Fruit fly (Drosophila melanogaster) whole organism, wandering third instar larva: Measurements from ENCODE around the gene ct.

ENCODE experiments used
- Abd-B ChIP-seq: fragments of >200 bp; optimal IDR thresholded peaks from 2 replicates; lab custom pipeline; 2017; ENCODE audit warnings: missing biosample characterization, missing genetic modification characterization
- CG32264 ChIP-seq: fragments of 200-800 bp; sonication (Bioruptor generic); optimal IDR thresholded peaks from 2 replicates; lab custom pipeline; 2016; ENCODE audit warnings: missing biosample characterization, missing genetic modification characterization
- CG9705 ChIP-seq: fragments of 200-800 bp; sonication (Bioruptor generic); optimal IDR thresholded peaks from 2 replicates; lab custom pipeline; 2018; ENCODE audit warnings: missing biosample characterization, mild to moderate bottlenecking, missing genetic modification characterization
- CrebA ChIP-seq: fragments of 200-800 bp; sonication (Bioruptor generic); optimal IDR thresholded peaks from 2 replicates; lab custom pipeline; 2016; ENCODE audit warnings: missing biosample characterization, mild to moderate bottlenecking, missing genetic modification characterization, borderline replicate concordance
- Dfd ChIP-seq: fragments of >200 bp; optimal IDR thresholded peaks from 2 replicates; lab custom pipeline; 2017; ENCODE audit warnings: missing biosample characterization, missing genetic modification characterization
- Dif ChIP-seq: fragments of 200-275, 200-300 bp; sonication (Bioruptor generic); optimal IDR thresholded peaks from 2 replicates; lab custom pipeline; 2018; ENCODE audit warnings: missing biosample characterization, missing genetic modification characterization; ENCODE audit not compliant: partially characterized antibody
- GATAd ChIP-seq: sonication (Bioruptor generic); optimal IDR thresholded peaks from 2 replicates; lab custom pipeline; 2016; ENCODE audit warnings: missing biosample characterization, missing genetic modification characterization
- HLH106 ChIP-seq: fragments of 200-800 bp; optimal IDR thresholded peaks from 3 replicates; lab custom pipeline; 2019; ENCODE audit warnings: missing biosample characterization, mild to moderate bottlenecking, missing genetic modification characterization, moderate library complexity
- Hr78 ChIP-seq: fragments of >200 bp; optimal IDR thresholded peaks from 2 replicates; lab custom pipeline; 2017; ENCODE audit warnings: missing biosample characterization, missing genetic modification characterization
- Hr83 ChIP-seq: fragments of 200-300 bp; sonication (Bioruptor generic); optimal IDR thresholded peaks from 2 replicates; lab custom pipeline; 2016; ENCODE audit warnings: missing biosample characterization, mild to moderate bottlenecking, missing genetic modification characterization, moderate library complexity; ENCODE audit not compliant: poor library complexity, severe bottlenecking
- Jra ChIP-seq: sonication (Bioruptor generic); optimal IDR thresholded peaks from 2 replicates; lab custom pipeline; 2016; ENCODE audit warnings: missing biosample characterization, missing genetic modification characterization
- Mio ChIP-seq: sonication (Bioruptor generic); optimal IDR thresholded peaks from 2 replicates; lab custom pipeline; 2016; ENCODE audit warnings: missing biosample characterization, missing genetic modification characterization
- Myc ChIP-seq: fragments of >200 bp; optimal IDR thresholded peaks from 2 replicates; lab custom pipeline; 2017
- N ChIP-seq: fragments of >200 bp; optimal IDR thresholded peaks from 2 replicates; lab custom pipeline; 2018; ENCODE audit warnings: missing biosample characterization, missing external identifiers, missing genetic modification characterization
- OdsH ChIP-seq: fragments of 200-800 bp; sonication (Bioruptor generic); optimal IDR thresholded peaks from 2 replicates; lab custom pipeline; 2016; ENCODE audit warnings: missing biosample characterization, mild to moderate bottlenecking, missing genetic modification characterization
- Rel ChIP-seq, 2 experiments: fragments of 200-800 bp; sonication (Bioruptor generic) in 1 of 2; optimal IDR thresholded peaks; 2 replicates in 1 of 2; 3 replicates in 1 of 2; lab custom pipeline; 2016 to 2019; ENCODE audit warnings: mild to moderate bottlenecking in 2 of 2, missing biosample characterization in 2 of 2, missing genetic modification characterization in 2 of 2, moderate library complexity in 1 of 2
- Sp1 ChIP-seq: fragments of 200-800 bp; sonication (Bioruptor generic); optimal IDR thresholded peaks from 3 replicates; lab custom pipeline; 2019; ENCODE audit warnings: missing biosample characterization, mild to moderate bottlenecking, missing genetic modification characterization, moderate library complexity
- Vsx2 ChIP-seq: fragments of 200-300, 225-300 bp; sonication (Bioruptor generic); optimal IDR thresholded peaks from 2 replicates; lab custom pipeline; 2018; ENCODE audit warnings: missing biosample characterization, missing genetic modification characterization; ENCODE audit not compliant: partially characterized antibody
- br ChIP-seq: fragments of 200-800 bp; sonication (Bioruptor generic); optimal IDR thresholded peaks from 2 replicates; lab custom pipeline; 2016; ENCODE audit warnings: missing biosample characterization, missing genetic modification characterization
- dl ChIP-seq, 2 experiments: fragments of 175-275, 200-275 bp in 1 of 2; fragments of 200-275 bp in 1 of 2; sonication (Bioruptor generic); optimal IDR thresholded peaks; lab custom pipeline; 2018; ENCODE audit warnings: mild to moderate bottlenecking in 2 of 2, missing biosample characterization in 2 of 2, missing genetic modification characterization in 2 of 2, moderate library complexity in 2 of 2; ENCODE audit not compliant: partially characterized antibody in 2 of 2, insufficient read depth in 1 of 2
- dmrt93B ChIP-seq: fragments of 200-800 bp; sonication (Bioruptor generic); optimal IDR thresholded peaks from 2 replicates; lab custom pipeline; 2018; ENCODE audit warnings: missing biosample characterization, mild to moderate bottlenecking, missing genetic modification characterization
- dsf ChIP-seq: sonication (Bioruptor generic); optimal IDR thresholded peaks from 2 replicates; lab custom pipeline; 2016; ENCODE audit warnings: missing biosample characterization, missing genetic modification characterization, borderline replicate concordance
- ey ChIP-seq: fragments of 200-800 bp; sonication (Bioruptor generic); optimal IDR thresholded peaks from 2 replicates; lab custom pipeline; 2016; ENCODE audit warnings: missing biosample characterization, missing genetic modification characterization
- foxo ChIP-seq, 2 experiments: fragments of 200-800 bp; sonication (Bioruptor generic); optimal IDR thresholded peaks; 2 replicates in 1 of 2; 3 replicates in 1 of 2; lab custom pipeline; 2016 to 2017; ENCODE audit warnings: missing biosample characterization in 2 of 2, missing genetic modification characterization in 2 of 2
- fru ChIP-seq: fragments of 200-800 bp; sonication (Bioruptor generic); optimal IDR thresholded peaks from 3 replicates; lab custom pipeline; 2016; ENCODE audit warnings: missing biosample characterization, mild to moderate bottlenecking, missing genetic modification characterization
- h ChIP-seq: fragments of 200-800 bp; sonication (Bioruptor generic); optimal IDR thresholded peaks from 3 replicates; lab custom pipeline; 2016; ENCODE audit warnings: missing biosample characterization, mild to moderate bottlenecking, missing genetic modification characterization
- jim ChIP-seq: fragments of 175-275, 200-325 bp; sonication (Bioruptor generic); optimal IDR thresholded peaks from 2 replicates; lab custom pipeline; 2016; ENCODE audit warnings: missing biosample characterization, mild to moderate bottlenecking, missing genetic modification characterization
- lola ChIP-seq: fragments of >200 bp; optimal IDR thresholded peaks from 2 replicates; lab custom pipeline; 2017; ENCODE audit warnings: missing biosample characterization, missing genetic modification characterization
- pan ChIP-seq: fragments of >200 bp; optimal IDR thresholded peaks from 2 replicates; lab custom pipeline; 2017
- psq ChIP-seq: fragments of 200-800 bp; sonication (Bioruptor generic); optimal IDR thresholded peaks from 3 replicates; lab custom pipeline; 2017; ENCODE audit warnings: missing biosample characterization, mild to moderate bottlenecking, missing genetic modification characterization, moderate library complexity
- rgr ChIP-seq: fragments of 200-800 bp; sonication (Bioruptor generic); optimal IDR thresholded peaks from 3 replicates; lab custom pipeline; 2016; ENCODE audit warnings: missing biosample characterization, mild to moderate bottlenecking, missing genetic modification characterization
- sage ChIP-seq: fragments of 200-800 bp; sonication (Bioruptor generic); optimal IDR thresholded peaks from 2 replicates; lab custom pipeline; 2016; ENCODE audit warnings: missing biosample characterization, mild to moderate bottlenecking, missing genetic modification characterization
- sv ChIP-seq: fragments of 200-800 bp; sonication (Bioruptor generic); optimal IDR thresholded peaks from 3 replicates; lab custom pipeline; 2016; ENCODE audit warnings: missing biosample characterization, missing genetic modification characterization
- tai ChIP-seq: sonication (Bioruptor generic); optimal IDR thresholded peaks from 2 replicates; lab custom pipeline; 2016; ENCODE audit warnings: missing biosample characterization, missing genetic modification characterization
- usp ChIP-seq: fragments of >200 bp; optimal IDR thresholded peaks from 2 replicates; lab custom pipeline; 2017; ENCODE audit warnings: missing biosample characterization, missing genetic modification characterization
- woc ChIP-seq: sonication (Bioruptor generic); optimal IDR thresholded peaks from 2 replicates; lab custom pipeline; 2016; ENCODE audit warnings: missing biosample characterization, mild to moderate bottlenecking, missing genetic modification characterization

ct gene

dm6 chrX:7694868-7695267 is 86.6 kb downstream of the ct start:
- TF ChIP-seq dmrt93B (GFP tag; lab: Kevin White, UChicago): no peak
- TF ChIP-seq Hr83 (GFP tag; lab: Kevin White, UChicago): peak; percentile 24
- TF ChIP-seq woc: no peak
- peak; percentile 17 for TF ChIP-seq h
- TF ChIP-seq dl (GFP tag; optimal IDR thresholded peaks at IDR 0.05; lab: Kevin White, UChicago; ENCODE audit: insufficient read depth in 1 of 2, partially characterized antibody in 2 of 2): peak; percentile 28 to 80
- TF ChIP-seq Rel (GFP tag; optimal IDR thresholded peaks at IDR 0.05; lab: Kevin White, UChicago): no peak
- peak; percentile 30 for TF ChIP-seq Rel (tag; optimal IDR thresholded peaks at IDR 0.05; lab: Kevin White, UChicago)
- TF ChIP-seq Dif (GFP tag; lab: Kevin White, UChicago): peak; percentile 89
- no peak for TF ChIP-seq OdsH (GFP tag; lab: Kevin White, UChicago)
- TF ChIP-seq CG32264: no peak
- no peak for TF ChIP-seq ey (GFP tag; lab: Kevin White, UChicago)

DNA sequence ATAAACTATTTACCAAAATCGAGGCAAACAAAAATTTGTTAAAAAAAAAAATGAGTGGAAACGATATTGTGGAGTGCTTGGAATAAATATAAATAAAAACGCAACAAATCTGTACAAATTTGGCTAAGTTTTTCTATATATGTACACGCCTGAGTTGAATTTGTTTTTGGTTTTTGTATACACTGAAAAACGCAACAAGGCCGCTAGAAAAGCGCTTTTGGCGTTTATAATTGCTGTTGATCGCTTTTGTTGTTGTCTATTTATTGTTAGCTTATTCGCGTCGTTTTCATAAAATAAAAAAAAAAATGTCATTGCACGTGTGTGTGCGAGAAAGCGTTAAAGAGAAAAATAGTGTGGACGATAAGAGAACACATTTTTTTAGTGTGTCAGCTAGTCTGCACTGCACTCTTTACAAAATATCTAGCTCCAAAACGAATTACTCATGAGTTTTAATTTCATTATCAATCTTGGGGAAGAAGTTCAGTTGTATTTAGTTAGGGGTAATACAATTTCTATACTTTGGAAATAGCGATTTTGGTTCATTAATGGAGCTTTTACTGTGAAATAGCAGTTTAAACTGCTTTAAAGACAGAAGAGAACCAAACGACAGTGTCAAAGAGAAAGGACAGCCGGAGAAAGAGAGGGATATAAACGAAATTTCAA is 87.3 kb downstream of the ct start:
- TF ChIP-seq Rel (GFP tag; optimal IDR thresholded peaks at IDR 0.05; lab: Kevin White, UChicago) (no peak), Rel (tag; optimal IDR thresholded peaks at IDR 0.05; lab: Kevin White, UChicago) (no peak), rgr (GFP tag; lab: Kevin White, UChicago) (peak; percentile 11), br (GFP tag; lab: Kevin White, UChicago) (no peak), woc (no peak), CG9705 (GFP tag; lab: Kevin White, UChicago) (no peak), Sp1 (no peak), OdsH (GFP tag; lab: Kevin White, UChicago) (no peak), Hr78 (GFP tag; lab: Kevin White, UChicago) (no peak), Abd-B (GFP tag; lab: Kevin White, UChicago) (no peak), foxo (GFP tag; optimal IDR thresholded peaks at IDR 0.05; lab: Kevin White, UChicago) (no peak), CrebA (no peak), ey (GFP tag; lab: Kevin White, UChicago) (peak; percentile 2), Dfd (no peak), sv (GFP tag; lab: Kevin White, UChicago) (no peak), psq (GFP tag; lab: Kevin White, UChicago) (no peak), Myc (lab: Kevin White, UChicago) (no peak)

- TF ChIP-seq tai (no peak), GATAd (GFP tag; lab: Kevin White, UChicago) (no peak), usp (GFP tag; lab: Kevin White, UChicago) (no peak), Mio (GFP tag; lab: Kevin White, UChicago) (no peak), dsf (GFP tag; lab: Kevin White, UChicago) (no peak), Vsx2 (no peak), foxo (GFP tag; optimal IDR thresholded peaks at IDR 0.05; lab: Kevin White, UChicago) (no peak), CrebA (no peak), dmrt93B (GFP tag; lab: Kevin White, UChicago) (no peak), Sp1 (no peak), dl (GFP tag; optimal IDR thresholded peaks at IDR 0.05; lab: Kevin White, UChicago; ENCODE audit: insufficient read depth in 1 of 2, partially characterized antibody in 2 of 2) (no peak), woc (no peak), fru (GFP tag; lab: Kevin White, UChicago) (no peak)
Measured at dm6 chrX:7696165-7696564, 87.9 kb downstream of the ct start.

dm6 chrX:7696711-7697654 is 88.8 kb downstream of the ct start:
- TF ChIP-seq dsf (GFP tag; lab: Kevin White, UChicago) (peak; percentile 72), foxo (GFP tag; optimal IDR thresholded peaks at IDR 0.05; lab: Kevin White, UChicago) (peak; percentile 83 to 97), N (no peak), OdsH (GFP tag; lab: Kevin White, UChicago) (peak; percentile 96), jim (GFP tag; lab: Kevin White, UChicago) (peak; percentile 56), Hr78 (GFP tag; lab: Kevin White, UChicago) (no peak), Dif (GFP tag; lab: Kevin White, UChicago) (peak; percentile 99), Dfd (peak; percentile 79), CG32264 (peak; percentile 85), Abd-B (GFP tag; lab: Kevin White, UChicago) (no peak), dmrt93B (GFP tag; lab: Kevin White, UChicago) (peak; percentile 94), HLH106 (tag; lab: Kevin White, UChicago) (peak; percentile 97), sage (peak; percentile 92), GATAd (GFP tag; lab: Kevin White, UChicago) (peak; percentile 44), woc (peak; percentile 95), Vsx2 (peak; percentile 95), rgr (GFP tag; lab: Kevin White, UChicago) (peak; percentile 97), pan (no peak), CG9705 (GFP tag; lab: Kevin White, UChicago) (peak; percentile 96), Rel (GFP tag; optimal IDR thresholded peaks at IDR 0.05; lab: Kevin White, UChicago) (peak; percentile 79), Rel (tag; optimal IDR thresholded peaks at IDR 0.05; lab: Kevin White, UChicago) (peak; percentile 91), sv (GFP tag; lab: Kevin White, UChicago) (peak; percentile 90), h (peak; percentile 98), CrebA (peak; percentile 92), tai (peak; percentile 86), fru (GFP tag; lab: Kevin White, UChicago) (peak; percentile 96), Jra (GFP tag; lab: Kevin White, UChicago) (peak; percentile 89), lola (GFP tag; lab: Kevin White, UChicago) (no peak)
